Worm (Caenorhabditis elegans) whole organism, young adult: ENCODE results near the gene cest-2.1.

Source experiments
- F23B12.7 ChIP-seq: sonication (generic microtip); optimal IDR thresholded peaks from 2 replicates; lab custom pipeline; 2017; ENCODE audit warnings: missing genetic modification characterization, mild to moderate bottlenecking, missing compliant biosample characterization, antibody characterized with exemption, moderate library complexity; ENCODE audit not compliant: insufficient read depth
- akir-1 ChIP-seq: fragments of 200-800 bp; sonication (Bioruptor generic); optimal IDR thresholded peaks from 2 replicates; lab custom pipeline; 2018; ENCODE audit warnings: mild to moderate bottlenecking, missing genetic modification characterization, moderate library complexity, missing compliant biosample characterization
- ceh-40 ChIP-seq: fragments of 200-800 bp; sonication (Bioruptor generic); IDR thresholded peaks from 2 replicates; pipeline ENCODE4 v1.3.6; 2022; ENCODE audit warnings: missing genetic modification characterization, missing compliant biosample characterization
- ceh-58 ChIP-seq: fragments of 200-800 bp; sonication (Bioruptor generic); IDR thresholded peaks from 2 replicates; pipeline ENCODE4 v1.3.6; 2022; ENCODE audit warnings: missing genetic modification characterization, missing compliant biosample characterization
- dox-1 ChIP-seq: fragments of 200-800 bp; sonication (Bioruptor generic); IDR thresholded peaks from 2 replicates; pipeline ENCODE4 v1.3.6; 2022; ENCODE audit warnings: missing genetic modification reagents, missing genetic modification characterization, missing compliant biosample characterization
- egrh-3 ChIP-seq: fragments of 200-800 bp; sonication (Bioruptor generic); IDR thresholded peaks from 2 replicates; pipeline ENCODE4 v1.3.6; 2022; ENCODE audit warnings: missing genetic modification reagents, missing genetic modification characterization, missing compliant biosample characterization
- lag-1 ChIP-seq: fragments of 200-800 bp; sonication (Bioruptor generic); IDR thresholded peaks from 2 replicates; pipeline ENCODE4 v1.3.6; 2022; ENCODE audit warnings: missing genetic modification reagents, missing genetic modification characterization, missing compliant biosample characterization
- lin-35 ChIP-seq, 3 experiments: fragments of 150-350 bp in 2 of 3; sonication (generic microtip) in 1 of 3; optimal IDR thresholded peaks; 2 replicates each; lab custom pipeline; 2014 to 2018; ENCODE audit warnings: missing biosample characterization in 3 of 3, missing genetic modification characterization in 3 of 3, missing genetic modification reagents in 3 of 3
- mcd-1 ChIP-seq: fragments of 200-800 bp; sonication (Bioruptor generic); IDR thresholded peaks from 2 replicates; pipeline ENCODE4 v1.3.6; 2022; ENCODE audit warnings: missing genetic modification reagents, missing genetic modification characterization, missing compliant biosample characterization
- nfya-1 ChIP-seq: sonication (generic microtip); optimal IDR thresholded peaks from 2 replicates; lab custom pipeline; 2017; ENCODE audit warnings: antibody characterized with exemption, missing compliant biosample characterization, missing genetic modification characterization, borderline replicate concordance; ENCODE audit not compliant: insufficient read depth
- nhr-80 ChIP-seq: sonication (generic microtip); optimal IDR thresholded peaks from 2 replicates; lab custom pipeline; 2016; ENCODE audit warnings: missing genetic modification characterization, missing compliant biosample characterization
- unc-130 ChIP-seq: sonication (generic microtip); optimal IDR thresholded peaks from 2 replicates; lab custom pipeline; 2016; ENCODE audit warnings: missing genetic modification reagents, missing genetic modification characterization, missing compliant biosample characterization
- unc-62 ChIP-seq: fragments of 150-350 bp; optimal IDR thresholded peaks from 2 replicates; lab custom pipeline; 2014; ENCODE audit warnings: missing biosample characterization, missing genetic modification reagents, missing genetic modification characterization
- ztf-28 ChIP-seq: fragments of 200-800 bp; sonication (Bioruptor generic); IDR thresholded peaks from 2 replicates; pipeline ENCODE4 v1.3.6; 2022; ENCODE audit warnings: missing genetic modification reagents, missing genetic modification characterization, missing compliant biosample characterization

DNA sequence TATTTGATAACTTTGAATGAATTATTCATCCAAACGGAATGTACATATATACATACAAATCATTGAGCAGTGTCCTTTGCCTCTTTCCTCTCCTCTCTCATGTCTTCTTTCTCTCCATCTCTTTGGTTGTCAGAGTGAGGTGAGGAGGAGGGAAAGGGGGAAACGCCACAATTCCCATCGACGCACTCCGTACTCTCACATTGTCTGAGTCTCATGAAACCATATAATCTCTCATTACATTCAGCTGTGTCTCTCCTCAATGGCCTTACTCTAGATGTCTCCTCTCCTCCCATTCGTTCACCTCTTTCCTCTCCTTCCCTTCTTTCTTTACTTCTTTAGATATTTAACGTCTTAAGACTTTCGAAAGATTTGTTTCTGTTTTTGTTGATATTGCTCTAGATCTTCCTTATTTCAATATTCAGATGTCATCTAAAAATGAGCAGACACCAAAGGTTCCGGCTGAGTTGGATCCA, 6.4 kb upstream of the cest-2.1 start, which contains the start of gene ceh-74:
- TF ChIP-seq akir-1 (no peak), nhr-80 (no peak), ceh-58 (no peak), unc-62 (GFP tag; lab: Kevin White, UChicago) (no peak), ceh-40 (GFP tag; lab: Robert Waterston, UW) (no peak), dox-1 (GFP tag; lab: Robert Waterston, UW) (no peak), ztf-28 (no peak), egrh-3 (GFP tag; lab: Robert Waterston, UW) (no peak), nfya-1 (no peak), lag-1 (no peak), lin-35 (GFP tag; optimal IDR thresholded peaks at IDR 0.05; lab: Kevin White, UChicago) (no peak), mcd-1 (GFP tag; lab: Robert Waterston, UW) (no peak), F23B12.7 (tag; lab: Kevin White, UChicago) (no peak), unc-130 (no peak)
